Fruit fly (Drosophila melanogaster) S2 (cell line): ENCODE data around the gene Cpr76Bd.

Experiments used
- CG8478 ChIP-seq: fragments of >200 bp; optimal IDR thresholded peaks from 2 replicates; lab custom pipeline; 2018
- CTCF ChIP-seq, 2 experiments: fragments of >200 bp; optimal IDR thresholded peaks; 2 replicates each; lab custom pipeline; 2018

DNA sequence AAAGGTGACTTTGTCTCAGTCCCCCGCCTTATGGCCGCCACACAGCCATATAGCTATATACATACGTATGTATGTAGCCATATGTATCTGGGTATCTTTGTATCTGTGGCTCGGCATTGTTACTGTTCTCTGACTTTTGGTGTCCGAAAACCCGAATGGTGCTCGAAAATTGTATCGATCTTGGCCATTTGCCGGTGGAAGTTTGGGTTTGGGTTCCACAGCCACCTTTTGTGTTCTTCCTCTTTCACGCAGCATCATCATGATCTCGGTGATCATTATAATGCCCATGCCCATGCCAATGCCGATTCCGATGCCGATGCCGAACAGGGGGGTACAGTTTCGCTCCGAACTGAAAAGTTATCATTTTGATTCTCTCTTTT is 25.4 kb downstream of the Cpr76Bd start:
- TF ChIP-seq CG8478 (no peak), CTCF (optimal IDR thresholded peaks at IDR 0.05; lab: Kevin White, UChicago) (no peak)
